Worm (Caenorhabditis elegans): Measurements from ENCODE around the gene F02H6.7.

The F02H6.7 gene

ce11 chrIV:14224912-14225311 is 3.1 kb downstream of the F02H6.7 start (continued):
- no peak for TF ChIP-seq unc-30 (tag; optimal IDR thresholded peaks at IDR 0.05)
- TF ChIP-seq hpl-2 (GFP tag; optimal IDR thresholded peaks at IDR 0.05): no peak
- TF ChIP-seq irx-1 (tag; optimal IDR thresholded peaks at IDR 0.05): no peak
- TF ChIP-seq egl-27 (tag; optimal IDR thresholded peaks at IDR 0.05): no peak
- TF ChIP-seq fkh-4 (tag; optimal IDR thresholded peaks at IDR 0.05; ENCODE audit: borderline replicate concordance): no peak
- no peak for TF ChIP-seq aly-2 (tag; optimal IDR thresholded peaks at IDR 0.05)
- TF ChIP-seq sptf-1 (tag; optimal IDR thresholded peaks at IDR 0.05): no peak
- TF ChIP-seq snu-23 (GFP tag; optimal IDR thresholded peaks at IDR 0.05): peak; percentile 66
- no peak for TF ChIP-seq vab-15 (tag; optimal IDR thresholded peaks at IDR 0.05)
- no peak for TF ChIP-seq ztf-11 (tag; optimal IDR thresholded peaks at IDR 0.05)
- peak; percentile 54 for TF ChIP-seq nhr-20 (tag; optimal IDR thresholded peaks at IDR 0.05)
- TF ChIP-seq nhr-237 (tag; optimal IDR thresholded peaks at IDR 0.05): no peak
- no peak for TF ChIP-seq sup-37 (GFP tag; optimal IDR thresholded peaks at IDR 0.05)
- TF ChIP-seq lin-15B (tag; optimal IDR thresholded peaks at IDR 0.05): no peak
- TF ChIP-seq lin-14 (GFP tag; optimal IDR thresholded peaks at IDR 0.05): no peak
- no peak for TF ChIP-seq nhr-71 (tag; optimal IDR thresholded peaks at IDR 0.05)
- TF ChIP-seq tlp-1 (tag; optimal IDR thresholded peaks at IDR 0.05): no peak
- TF ChIP-seq ceh-8 (GFP tag; optimal IDR thresholded peaks at IDR 0.05): no peak
- no peak for TF ChIP-seq zag-1 (tag; optimal IDR thresholded peaks at IDR 0.05)
- no peak for TF ChIP-seq ceh-63 (GFP tag; optimal IDR thresholded peaks at IDR 0.05)
- TF ChIP-seq nhr-11 (tag; optimal IDR thresholded peaks at IDR 0.05): no peak
- TF ChIP-seq unc-62 (GFP tag; optimal IDR thresholded peaks at IDR 0.05): no peak
- TF ChIP-seq hlh-17 (GFP tag; optimal IDR thresholded peaks at IDR 0.05; ENCODE audit: borderline replicate concordance): no peak
- TF ChIP-seq lir-3 (tag; optimal IDR thresholded peaks at IDR 0.05; ENCODE audit: poor library complexity): no peak
- no peak for TF ChIP-seq egl-13 (tag; optimal IDR thresholded peaks at IDR 0.05)
- TF ChIP-seq lin-13 (GFP tag; optimal IDR thresholded peaks at IDR 0.05): peak; percentile 8
- TF ChIP-seq efl-1 (optimal IDR thresholded peaks at IDR 0.05): peak; percentile 10 to 38
- TF ChIP-seq efl-1 (GFP tag; optimal IDR thresholded peaks at IDR 0.05 in 1 of 2): peak in 1 of 2 experiments; percentile 31
- no peak for TF ChIP-seq grh-1 (GFP tag; IDR thresholded peaks at IDR 0.05)
- TF ChIP-seq C04F5.9 (tag; optimal IDR thresholded peaks at IDR 0.05): no peak
- TF ChIP-seq swsn-7 (tag; optimal IDR thresholded peaks at IDR 0.05): peak; percentile 4
- no peak for TF ChIP-seq unc-130 (tag; optimal IDR thresholded peaks at IDR 0.05)
- TF ChIP-seq C16A3.4 (tag; optimal IDR thresholded peaks at IDR 0.05): peak; percentile 55
- no peak for TF ChIP-seq ceh-88 (GFP tag; IDR thresholded peaks at IDR 0.05)
- TF ChIP-seq nhr-19 (GFP tag; conservative IDR thresholded peaks at IDR 0.05): peak; percentile 34
- TF ChIP-seq mab-9 (GFP tag; IDR thresholded peaks at IDR 0.05): no peak
- no peak for TF ChIP-seq ama-1 (optimal IDR thresholded peaks at IDR 0.05)
- no peak for TF ChIP-seq zip-4 (GFP tag; optimal IDR thresholded peaks at IDR 0.05)
- no peak for TF ChIP-seq nhr-28 (tag; optimal IDR thresholded peaks at IDR 0.05)
- TF ChIP-seq nhr-12 (tag; optimal IDR thresholded peaks at IDR 0.05): no peak
- TF ChIP-seq lin-39 (tag; optimal IDR thresholded peaks at IDR 0.05): no peak
- no peak for TF ChIP-seq dsc-1 (tag; optimal IDR thresholded peaks at IDR 0.05)
- no peak for TF ChIP-seq ets-5 (GFP tag; IDR thresholded peaks at IDR 0.05)
- peak; percentile 18 to 68 for TF ChIP-seq lin-35 (GFP tag; optimal IDR thresholded peaks at IDR 0.05)
- TF ChIP-seq unc-86 (tag; optimal IDR thresholded peaks at IDR 0.05): no peak
- TF ChIP-seq ceh-82 (tag; optimal IDR thresholded peaks at IDR 0.05): peak in 1 of 3 experiments; percentile 17
- no peak for TF ChIP-seq elt-3 (tag; optimal IDR thresholded peaks at IDR 0.05)
- no peak for TF ChIP-seq fkh-8 (tag; optimal IDR thresholded peaks at IDR 0.05)
- no peak for TF ChIP-seq blmp-1 (tag; optimal IDR thresholded peaks at IDR 0.05)
- TF ChIP-seq nhr-47 (tag; optimal IDR thresholded peaks at IDR 0.05): peak; percentile 31
- TF ChIP-seq pqm-1 (tag; optimal IDR thresholded peaks at IDR 0.05): no peak
- no peak for TF ChIP-seq xbp-1 (tag; optimal IDR thresholded peaks at IDR 0.05)
- TF ChIP-seq lsy-2 (tag; optimal IDR thresholded peaks at IDR 0.05): no peak
- TF ChIP-seq mef-2 (tag; optimal IDR thresholded peaks at IDR 0.05): no peak
- TF ChIP-seq F16B12.6 (tag; optimal IDR thresholded peaks at IDR 0.05): no peak
